Fruit fly (Drosophila melanogaster): Measurements from ENCODE around the gene barc.

- TF ChIP-seq cic (GFP tag; optimal IDR thresholded peaks at IDR 0.05) = no peak
- no peak for TF ChIP-seq toe (GFP tag; optimal IDR thresholded peaks at IDR 0.05)
- no peak for TF ChIP-seq cnc (optimal IDR thresholded peaks at IDR 0.05)
- no peak for TF ChIP-seq Hr96 (GFP tag; optimal IDR thresholded peaks at IDR 0.05)
- TF ChIP-seq tj (GFP tag; optimal IDR thresholded peaks at IDR 0.05) = no peak
- no peak for TF ChIP-seq CG12768 (GFP tag; optimal IDR thresholded peaks at IDR 0.05)
- TF ChIP-seq CG7045 (GFP tag; optimal IDR thresholded peaks at IDR 0.05) = no peak
- no peak for TF ChIP-seq bab1 (GFP tag; optimal IDR thresholded peaks at IDR 0.05)
- TF ChIP-seq kay (GFP tag; ENCODE audit: borderline replicate concordance) = peak; percentile 72
- TF ChIP-seq CG11617 (GFP tag; optimal IDR thresholded peaks at IDR 0.05) = no peak
- no peak for TF ChIP-seq Crg-1 (GFP tag; optimal IDR thresholded peaks at IDR 0.05)
- no peak for TF ChIP-seq CG14711 (tag; optimal IDR thresholded peaks at IDR 0.05)
- TF ChIP-seq CG1620 (GFP tag; optimal IDR thresholded peaks at IDR 0.05) = no peak
- TF ChIP-seq CG33017 (tag; optimal IDR thresholded peaks at IDR 0.05) = no peak
These were observed 44.9 kb upstream of the barc start for dm6 chr3L:21477866-21478265.
